Fruit fly (Drosophila melanogaster): Measurements from ENCODE around the gene CG43450.

dm6 chr3R:12197641-12198040, 2.5 kb downstream of the CG43450 start, which contains the start of gene Adk1:
- TF ChIP-seq psq (GFP tag; optimal IDR thresholded peaks at IDR 0.05) (no peak), h (GFP tag; optimal IDR thresholded peaks at IDR 0.05) (no peak), foxo (GFP tag; optimal IDR thresholded peaks at IDR 0.05) (no peak), Hr78 (GFP tag; optimal IDR thresholded peaks at IDR 0.05) (no peak), tai (GFP tag; optimal IDR thresholded peaks at IDR 0.05) (no peak), Hr83 (GFP tag; optimal IDR thresholded peaks at IDR 0.05; ENCODE audit: poor library complexity, severe bottlenecking) (no peak), fru (GFP tag; optimal IDR thresholded peaks at IDR 0.05) (no peak), Hnf4 (GFP tag; optimal IDR thresholded peaks at IDR 0.05) (no peak)

Data from whole organism, wandering third instar larva.